Worm (Caenorhabditis elegans) whole organism, mixed stage, embryonic: ENCODE data around the gene wdr-31.

Experiments used
- nhr-12 ChIP-seq: fragments of 150-350 bp; optimal IDR thresholded peaks from 2 replicates; lab custom pipeline; 2014; ENCODE audit warnings: missing biosample characterization, missing genetic modification characterization
- pha-4 ChIP-seq: fragments of 150-350 bp; optimal IDR thresholded peaks from 2 replicates; lab custom pipeline; 2018; ENCODE audit warnings: missing biosample characterization, missing genetic modification reagents, missing genetic modification characterization
- unc-62 ChIP-seq: fragments of 150-350 bp; optimal IDR thresholded peaks from 2 replicates; lab custom pipeline; 2014; ENCODE audit warnings: missing biosample characterization, missing genetic modification reagents, missing genetic modification characterization

ce11 chrII:2764664-2765063 lies 29.6 kb upstream of the wdr-31 start, which contains the start of gene fbxb-108:
- no peak for TF ChIP-seq unc-62 (GFP tag; lab: Kevin White, UChicago)
- no peak for TF ChIP-seq nhr-12 (tag; lab: Kevin White, UChicago)
- no peak for TF ChIP-seq pha-4
